Fruit fly (Drosophila melanogaster) whole organism, pupa: ENCODE data around the gene GC1.

Source experiments
- CG10348 ChIP-seq: fragments of 200-800 bp; sonication (Bioruptor generic); IDR thresholded peaks from 2 replicates; pipeline ENCODE4 v1.3.6; 2022; ENCODE audit warnings: missing biosample characterization, missing genetic modification characterization
- CG12605 ChIP-seq: fragments of 200-800 bp; sonication (Bioruptor generic); IDR thresholded peaks from 2 replicates; pipeline ENCODE4 v1.3.6; 2022; ENCODE audit warnings: missing biosample characterization, missing genetic modification characterization
- CG13204 ChIP-seq: fragments of 200-800 bp; sonication (Bioruptor generic); optimal IDR thresholded peaks from 2 replicates; lab custom pipeline; 2018; ENCODE audit warnings: missing biosample characterization, mild to moderate bottlenecking, missing genetic modification characterization, moderate library complexity
- CG14655 ChIP-seq: fragments of 200-800 bp; sonication (Bioruptor generic); optimal IDR thresholded peaks from 3 replicates; lab custom pipeline; 2017; ENCODE audit warnings: mild to moderate bottlenecking, missing biosample characterization, missing genetic modification reagents, missing genetic modification characterization
- CG15710 ChIP-seq: fragments of 200-800 bp; sonication (Bioruptor generic); optimal IDR thresholded peaks from 2 replicates; lab custom pipeline; 2018; ENCODE audit warnings: missing biosample characterization, mild to moderate bottlenecking, missing genetic modification characterization, moderate library complexity
- CG17806 ChIP-seq: fragments of 200-800 bp; sonication (Bioruptor generic); optimal IDR thresholded peaks from 2 replicates; lab custom pipeline; 2018; ENCODE audit warnings: missing biosample characterization, mild to moderate bottlenecking, missing genetic modification characterization, moderate library complexity
- CG32121 ChIP-seq: fragments of 200-800 bp; sonication (Bioruptor generic); IDR thresholded peaks from 2 replicates; pipeline ENCODE4 v1.3.6; 2022; ENCODE audit warnings: missing biosample characterization, missing genetic modification characterization
- CG34367 ChIP-seq: fragments of 200-800 bp; sonication (Bioruptor generic); optimal IDR thresholded peaks from 2 replicates; lab custom pipeline; 2018; ENCODE audit warnings: missing biosample characterization, mild to moderate bottlenecking, missing genetic modification characterization
- CG4496 ChIP-seq: fragments of 200-800 bp; sonication (Bioruptor generic); IDR thresholded peaks from 3 replicates; pipeline ENCODE4 v1.3.6; 2022; ENCODE audit warnings: missing biosample characterization, missing genetic modification characterization
- CG8159 ChIP-seq: fragments of 200-800 bp; sonication (Bioruptor generic); optimal IDR thresholded peaks from 3 replicates; lab custom pipeline; 2018; ENCODE audit warnings: missing biosample characterization, mild to moderate bottlenecking, missing genetic modification characterization, moderate library complexity
- CG8301 ChIP-seq: fragments of 200-800 bp; sonication (Bioruptor generic); optimal IDR thresholded peaks from 2 replicates; lab custom pipeline; 2018; ENCODE audit warnings: missing biosample characterization, mild to moderate bottlenecking, missing genetic modification characterization
- CG9948 ChIP-seq: fragments of 200-800 bp; sonication (Bioruptor generic); optimal IDR thresholded peaks from 2 replicates; lab custom pipeline; 2018; ENCODE audit warnings: missing biosample characterization, mild to moderate bottlenecking, missing genetic modification characterization, moderate library complexity
- D1 ChIP-seq: fragments of 200-800 bp; sonication (Bioruptor generic); optimal IDR thresholded peaks from 2 replicates; lab custom pipeline; 2018; ENCODE audit warnings: missing biosample characterization, mild to moderate bottlenecking, missing genetic modification characterization, moderate library complexity
- EcR ChIP-seq: fragments of 200-800 bp; sonication (Bioruptor generic); optimal IDR thresholded peaks from 3 replicates; lab custom pipeline; 2019; ENCODE audit warnings: missing biosample characterization, missing genetic modification characterization, mild to moderate bottlenecking, moderate library complexity, missing genetic modification reagents
- Pif1A ChIP-seq: fragments of 200-800 bp; sonication (Bioruptor generic); optimal IDR thresholded peaks from 3 replicates; lab custom pipeline; 2016; ENCODE audit warnings: missing biosample characterization, missing genetic modification characterization
- Pif1B ChIP-seq: fragments of 200-800 bp; sonication (Bioruptor generic); optimal IDR thresholded peaks from 3 replicates; lab custom pipeline; 2016; ENCODE audit warnings: missing biosample characterization, missing genetic modification characterization
- Snoo ChIP-seq: fragments of 200-800 bp; sonication (Bioruptor generic); optimal IDR thresholded peaks from 3 replicates; lab custom pipeline; 2017; ENCODE audit warnings: missing biosample characterization, mild to moderate bottlenecking, missing genetic modification characterization, inconsistent platforms
- fd96Ca ChIP-seq: fragments of 200-800 bp; sonication (Bioruptor generic); IDR thresholded peaks from 3 replicates; pipeline ENCODE4 v1.3.6; 2022; ENCODE audit warnings: missing biosample characterization, missing genetic modification characterization
- gl ChIP-seq: fragments of 200-800 bp; sonication (Bioruptor generic); optimal IDR thresholded peaks from 2 replicates; lab custom pipeline; 2018; ENCODE audit warnings: missing biosample characterization, mild to moderate bottlenecking, missing genetic modification characterization
- rn ChIP-seq: fragments of 200-800 bp; sonication (Bioruptor generic); IDR thresholded peaks from 2 replicates; pipeline ENCODE4 v1.3.6; 2022; ENCODE audit warnings: missing biosample characterization, missing genetic modification characterization

The GC1 gene

DNA sequence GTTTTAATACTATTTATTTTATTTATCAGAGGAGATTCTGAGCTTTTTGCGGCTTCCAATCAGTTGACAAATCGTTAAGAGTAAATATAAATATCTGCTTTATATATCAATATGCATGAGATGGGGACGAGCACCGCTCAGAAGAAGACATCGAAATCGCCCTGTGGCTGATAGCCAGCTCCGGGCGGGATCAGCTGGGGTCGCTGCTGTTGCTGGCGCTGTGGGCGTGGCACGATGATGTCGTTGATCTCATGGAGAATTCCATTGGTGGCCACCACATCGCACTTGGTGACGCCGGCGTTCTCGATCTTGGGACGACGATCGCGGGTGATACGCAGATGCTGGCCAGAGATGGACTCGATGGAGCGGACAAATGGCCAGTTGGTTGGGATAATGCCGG lies 17.4 kb downstream of the GC1 start:
- no peak for TF ChIP-seq CG14655
- TF ChIP-seq CG17806 = no peak
- no peak for TF ChIP-seq fd96Ca (GFP tag; lab: Robert Waterston, UW)
- no peak for TF ChIP-seq CG15710
- TF ChIP-seq EcR (GFP tag; lab: Kevin White, UChicago) = peak; percentile 79

DNA sequence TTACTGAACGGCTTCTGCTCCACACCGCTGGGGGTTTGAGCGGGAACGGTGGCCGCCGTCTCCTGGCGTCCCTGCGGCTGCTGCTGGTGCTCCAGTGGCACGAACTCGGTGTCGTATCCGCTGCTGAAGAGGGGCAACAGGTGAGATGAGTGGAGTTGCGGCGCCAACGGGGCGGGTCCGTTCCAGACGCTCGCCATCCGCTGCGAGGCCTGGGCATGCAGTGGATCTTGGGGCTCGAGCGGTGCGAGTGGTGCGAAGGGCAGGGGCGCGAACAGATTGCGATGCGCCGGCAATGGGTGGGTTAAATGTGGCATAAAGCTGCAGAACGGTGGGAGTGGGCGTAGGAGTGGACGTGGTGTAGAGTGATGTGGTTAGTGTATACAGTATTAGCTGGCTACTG lies 21.7 kb downstream of the GC1 start:
- TF ChIP-seq CG4496 (GFP tag; lab: Robert Waterston, UW) (no peak), CG13204 (peak; percentile 87), rn (GFP tag; lab: Robert Waterston, UW) (no peak)

DNA sequence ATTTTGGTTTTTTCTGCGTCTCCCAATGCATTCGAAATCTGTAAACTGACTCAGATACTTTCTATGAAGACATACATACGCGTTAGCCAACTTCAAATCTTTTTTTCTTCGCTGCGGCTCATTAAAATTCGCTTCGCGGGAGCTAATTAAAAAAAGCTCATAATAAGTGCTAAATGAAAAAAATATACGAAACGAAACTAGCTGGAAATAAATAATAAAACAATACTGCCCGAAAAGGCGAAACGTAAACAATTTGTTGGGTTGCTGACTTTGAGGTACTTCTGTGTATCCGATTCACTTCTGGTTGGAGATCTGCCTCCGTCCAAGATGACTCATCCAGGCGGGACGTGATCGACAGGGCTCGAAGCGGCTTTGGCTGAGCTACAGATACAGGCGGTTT lies 22.5 kb downstream of the GC1 start:
- TF ChIP-seq CG13204 (peak; percentile 42), CG10348 (GFP tag; lab: Robert Waterston, UW) (no peak)

DNA sequence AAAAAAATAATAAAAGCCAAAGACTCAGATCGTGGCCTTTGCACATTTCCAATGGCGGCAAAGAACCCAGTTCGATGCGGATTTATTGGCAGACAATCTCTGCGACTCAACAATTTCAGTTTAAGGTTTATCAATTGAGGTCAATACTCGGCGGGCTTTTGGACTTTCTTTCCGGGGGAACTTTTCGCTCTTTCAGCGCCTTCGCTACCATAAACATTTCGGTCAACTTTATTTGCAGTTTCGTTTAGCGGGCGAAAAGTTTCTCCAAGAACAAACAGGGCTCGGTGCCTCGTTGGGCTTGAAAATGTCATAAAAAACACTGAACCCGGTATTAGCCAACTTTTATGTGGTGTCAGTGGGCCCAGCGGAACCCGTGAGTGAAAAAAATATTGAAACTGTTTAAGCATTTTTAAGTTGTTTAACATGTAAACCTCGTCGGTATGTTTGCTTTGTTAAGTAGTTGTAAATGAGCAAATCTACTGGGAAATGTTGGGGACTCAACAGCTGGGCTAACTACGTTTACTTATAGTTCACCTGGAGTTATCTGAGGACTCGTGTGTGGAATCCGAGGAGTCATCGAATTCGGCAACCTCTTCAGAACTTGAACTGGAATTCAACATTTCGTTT lies 24.1 kb downstream of the GC1 start:
- no peak for TF ChIP-seq Pif1A

DNA sequence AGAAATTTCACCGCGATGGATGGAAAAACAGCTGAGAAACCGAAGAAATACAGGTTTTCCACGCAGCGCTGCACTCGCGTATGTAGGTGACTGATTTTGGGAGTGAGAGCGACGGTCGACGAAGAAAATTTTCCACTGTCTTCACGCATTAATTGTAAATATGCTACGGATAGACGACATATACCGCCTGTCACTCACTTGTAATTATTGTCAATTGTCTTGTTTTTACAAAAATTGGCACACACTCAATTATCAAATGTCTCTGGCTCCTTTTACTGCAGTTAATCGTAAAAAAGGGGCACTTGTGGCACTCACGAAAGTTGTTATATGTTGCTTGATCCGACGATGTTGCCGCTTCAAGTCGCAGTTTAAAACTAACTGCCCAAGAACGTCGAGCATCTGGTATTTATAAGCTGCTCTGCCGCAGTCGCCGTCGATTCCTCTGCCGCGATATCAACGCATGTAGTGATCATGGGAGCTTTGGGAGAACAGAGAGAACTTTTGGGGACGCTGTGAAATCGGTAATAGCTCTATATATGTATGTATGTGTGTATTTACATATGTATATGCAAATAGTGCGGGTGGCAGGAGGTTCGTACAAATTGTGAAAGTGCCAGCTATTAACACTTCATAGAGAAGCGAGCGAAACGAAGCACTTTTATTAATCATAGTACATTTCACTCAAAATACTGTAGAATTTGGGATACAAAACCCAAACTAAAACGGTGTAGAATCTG lies 25.6 kb downstream of the GC1 start, which contains the start of gene mfas:
mfas (minus strand) TSS at position 382 of the 737 bp plus-strand sequence.
- TF ChIP-seq CG4496 (GFP tag; lab: Robert Waterston, UW) = 0 out of 3 replicates have a peak, but pooled peaks have one; percentile 38
- no peak for TF ChIP-seq CG32121
- TF ChIP-seq EcR (GFP tag; lab: Kevin White, UChicago) = peak; percentile 58
- no peak for TF ChIP-seq CG10348 (GFP tag; lab: Robert Waterston, UW)
- TF ChIP-seq Pif1B = peak; percentile 51
- TF ChIP-seq CG12605 (GFP tag; lab: Robert Waterston, UW) = 0 out of 2 replicates have a peak, but pooled peaks have one; percentile 9
- TF ChIP-seq CG13204 = peak; percentile 21
- TF ChIP-seq Pif1A = peak; percentile 37
- TF ChIP-seq Snoo (tag; lab: Kevin White, UChicago) = peak; percentile 3

DNA sequence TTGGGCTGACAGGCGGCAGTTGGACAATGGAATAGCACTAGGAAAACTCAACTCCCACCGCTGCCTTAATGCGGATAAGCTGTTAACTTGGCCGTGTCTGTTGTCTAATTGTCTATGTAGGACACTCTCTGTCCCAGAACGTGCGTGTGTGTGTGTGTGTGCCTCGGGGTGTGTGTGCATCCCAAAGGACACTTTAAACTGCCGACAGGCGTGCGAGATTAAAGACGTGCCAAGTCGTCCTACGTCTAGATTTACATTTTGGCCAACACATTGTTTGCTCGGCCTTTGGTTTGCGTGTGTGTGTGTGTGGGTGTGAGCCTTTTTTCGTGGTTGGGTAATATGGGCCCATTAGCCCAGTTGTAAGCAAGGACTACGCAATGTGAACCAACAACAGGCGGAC lies 30.6 kb downstream of the GC1 start:
- no peak for TF ChIP-seq Pif1A
- TF ChIP-seq rn (GFP tag; lab: Robert Waterston, UW) = no peak
- TF ChIP-seq CG34367 (tag; lab: Kevin White, UChicago) = no peak
- TF ChIP-seq CG13204 = no peak
- no peak for TF ChIP-seq D1
- no peak for TF ChIP-seq EcR (GFP tag; lab: Kevin White, UChicago)
- no peak for TF ChIP-seq CG12605 (GFP tag; lab: Robert Waterston, UW)
- no peak for TF ChIP-seq gl (tag; lab: Kevin White, UChicago)
- TF ChIP-seq CG9948 = no peak
- no peak for TF ChIP-seq Pif1B
- TF ChIP-seq CG8301 (tag; lab: Kevin White, UChicago) = no peak
- TF ChIP-seq CG14655 = no peak
- no peak for TF ChIP-seq CG15710
- TF ChIP-seq CG32121 = no peak
- TF ChIP-seq CG10348 (GFP tag; lab: Robert Waterston, UW) = no peak
- no peak for TF ChIP-seq CG8159
- TF ChIP-seq Snoo (tag; lab: Kevin White, UChicago) = no peak

DNA sequence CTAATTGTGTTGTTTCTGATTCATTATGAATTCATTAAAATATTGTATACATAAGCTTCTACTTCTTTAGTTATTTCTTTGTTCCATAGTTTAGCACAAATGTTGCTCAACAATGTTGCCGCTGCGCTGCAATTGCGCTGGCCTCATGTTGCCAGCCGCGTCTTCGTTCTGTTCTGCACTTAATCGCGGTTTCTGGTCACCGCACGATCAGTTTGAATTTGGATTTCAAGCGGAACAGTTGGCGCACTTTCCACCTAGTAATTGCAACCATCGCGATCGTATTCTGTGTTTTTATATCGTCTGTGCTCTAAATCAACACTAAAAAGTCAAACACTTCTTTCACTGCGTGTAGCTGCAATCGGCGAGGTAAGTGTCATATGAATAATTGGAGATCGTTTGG lies 31.6 kb downstream of the GC1 start, which contains the start of gene Ect3:
Ect3 (plus strand) TSS at position 205 of the 400 bp plus-strand sequence.
- TF ChIP-seq Snoo (tag; lab: Kevin White, UChicago) (no peak), CG12605 (GFP tag; lab: Robert Waterston, UW) (0 out of 2 replicates have a peak, but pooled peaks have one; percentile 26), Pif1A (no peak)

DNA sequence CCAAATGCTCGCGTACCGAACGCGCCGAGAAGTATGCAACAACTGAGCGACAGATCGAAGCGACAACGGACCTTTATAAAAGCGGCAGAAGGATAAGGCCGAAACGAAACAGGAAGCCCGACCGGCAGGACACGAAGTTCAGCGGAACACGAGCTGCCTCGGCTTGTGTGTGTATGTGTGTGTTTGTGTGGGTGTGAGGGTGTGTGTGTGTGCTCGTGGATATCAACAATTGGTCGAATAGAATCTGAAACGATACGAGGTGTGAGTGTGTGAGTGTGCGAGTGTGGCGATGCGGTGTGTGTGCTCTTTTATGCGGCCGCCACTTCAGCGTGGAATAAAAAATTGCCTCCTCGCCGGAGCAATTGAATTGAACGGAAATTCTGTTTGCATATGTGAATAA lies 37.9 kb downstream of the GC1 start, which contains the start of gene Tk:
Tk (minus strand) TSS at position 57 of the 400 bp plus-strand sequence.
- TF ChIP-seq Snoo (tag; lab: Kevin White, UChicago) (no peak), CG12605 (GFP tag; lab: Robert Waterston, UW) (peak; percentile 26; the same call in 1 of the 2 replicates), D1 (no peak), CG34367 (tag; lab: Kevin White, UChicago) (no peak), gl (tag; lab: Kevin White, UChicago) (no peak), CG13204 (no peak), CG32121 (no peak), Pif1B (no peak)
